Worm (Caenorhabditis elegans): ENCODE results near the gene haf-3.
"Not testable (repeated sequence)": the region's sequence is repeated elsewhere in the genome, so short reads cannot be mapped to it uniquely, and the experiment has no call there.

The haf-3 gene

DNA sequence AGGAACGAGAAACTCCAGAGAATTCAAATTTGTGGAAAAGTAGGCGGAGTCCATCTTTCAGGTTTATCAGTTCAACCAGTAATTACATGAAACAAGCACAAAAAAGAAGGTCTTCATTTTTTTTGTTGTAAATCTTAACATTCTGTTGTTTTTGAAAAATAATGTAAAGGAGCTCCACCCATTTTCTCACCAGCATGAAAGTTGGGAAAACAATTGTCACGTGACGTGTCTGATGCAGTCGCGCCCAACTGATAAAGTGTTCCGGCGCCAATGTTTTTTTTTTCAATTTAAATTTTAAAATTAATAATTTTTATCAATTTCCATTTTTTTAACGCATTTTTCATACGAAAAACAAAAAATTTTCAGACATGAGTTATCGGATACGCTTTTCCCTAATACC, 3.1 kb upstream of the haf-3 start, which contains the start of gene F57A10.4:
Gene F57A10.4 (plus strand): TSS at position 367 of the 400 bp plus-strand sequence.
- TF ChIP-seq dpl-1 (GFP tag; optimal IDR thresholded peaks at IDR 0.05) (no peak), efl-1 (optimal IDR thresholded peaks at IDR 0.05) (no peak), efl-1 (GFP tag; optimal IDR thresholded peaks at IDR 0.05 in 1 of 2) (peak in 1 of 2 experiments; percentile 81)

DNA sequence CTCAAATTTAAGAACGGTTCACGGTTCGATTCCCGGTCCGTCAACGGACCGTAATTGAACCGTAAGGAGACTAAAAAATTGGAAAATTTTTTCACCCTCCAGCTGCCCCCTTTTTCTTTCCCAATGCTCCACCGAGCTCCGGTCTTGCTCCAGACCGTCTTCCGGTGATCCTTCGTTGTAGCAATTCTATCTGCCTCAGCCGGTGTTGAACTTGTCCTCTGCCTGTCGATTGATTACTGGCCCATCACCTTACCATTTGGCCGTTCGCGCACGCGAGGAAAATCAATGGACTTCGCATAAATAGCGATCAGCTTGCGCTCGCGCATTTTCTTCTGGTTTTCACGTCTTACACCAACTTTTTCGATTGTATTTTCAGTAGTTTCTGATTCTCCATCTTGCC, 1.4 kb upstream of the haf-3 start:
- peak; percentile 17; the same call in 1 of the 2 replicates for TF ChIP-seq nhr-19 (GFP tag; conservative IDR thresholded peaks at IDR 0.05)

DNA sequence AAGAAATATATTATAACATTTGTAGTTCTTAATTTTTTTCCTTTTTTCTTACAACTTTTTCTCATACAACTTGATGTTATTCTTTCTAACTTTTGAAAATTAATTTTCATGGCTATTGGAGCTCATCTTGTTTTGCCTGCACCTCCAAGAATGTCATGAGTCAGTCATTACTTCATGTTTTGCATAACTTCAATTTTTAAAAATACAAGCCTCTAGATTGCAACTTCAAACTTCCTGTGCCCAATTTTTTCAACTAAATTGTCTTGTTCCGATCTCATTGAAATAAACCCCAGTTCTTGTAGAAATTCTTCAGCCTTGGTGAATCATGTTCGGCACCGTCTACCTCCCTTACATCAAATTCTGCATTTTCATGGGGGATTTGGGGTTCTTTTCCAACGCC, 7.5 kb downstream of the haf-3 start, which contains the start of gene str-9:
Gene str-9 (plus strand): TSS at position 301 of the 400 bp plus-strand sequence.
- TF ChIP-seq zag-1 (tag; optimal IDR thresholded peaks at IDR 0.05) (no peak), ceh-82 (tag; optimal IDR thresholded peaks at IDR 0.05) (no peak), egl-27 (tag; optimal IDR thresholded peaks at IDR 0.05) (no peak), skn-1 (tag; optimal IDR thresholded peaks at IDR 0.05) (no peak), sox-4 (tag; optimal IDR thresholded peaks at IDR 0.05) (no peak), nhr-47 (tag; optimal IDR thresholded peaks at IDR 0.05) (no peak), ztf-4 (tag; optimal IDR thresholded peaks at IDR 0.05) (no peak), Y116A8C.19 (tag; optimal IDR thresholded peaks at IDR 0.05; ENCODE audit: borderline replicate concordance) (no peak)

DNA sequence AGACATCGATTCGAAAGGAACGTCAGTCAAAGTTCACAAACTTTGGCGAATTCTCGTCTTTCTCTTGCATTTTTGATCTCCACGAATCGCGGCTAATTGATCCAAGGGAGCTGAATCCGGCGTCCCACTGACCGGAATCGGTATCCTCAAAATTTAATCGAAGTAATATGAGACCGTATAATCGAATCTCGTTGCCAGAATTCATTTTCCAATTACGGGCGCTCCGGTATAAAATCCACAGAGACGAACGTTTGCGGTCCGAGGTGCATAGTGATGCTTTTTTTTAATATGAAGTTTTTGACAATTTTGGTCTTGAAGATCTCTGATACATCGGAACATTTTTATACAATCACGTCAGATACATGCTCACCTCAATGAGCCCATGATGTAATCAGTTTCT, 8.3 kb downstream of the haf-3 start:
- TF ChIP-seq grh-1 (GFP tag; IDR thresholded peaks at IDR 0.05): no peak
- TF ChIP-seq efl-1 (optimal IDR thresholded peaks at IDR 0.05): no peak
- no peak for TF ChIP-seq efl-1 (GFP tag; optimal IDR thresholded peaks at IDR 0.05 in 1 of 2)
- TF ChIP-seq lir-3 (tag; optimal IDR thresholded peaks at IDR 0.05; ENCODE audit: poor library complexity): no peak
- TF ChIP-seq tlp-1 (tag; optimal IDR thresholded peaks at IDR 0.05): no peak
- TF ChIP-seq C04F5.9 (tag; optimal IDR thresholded peaks at IDR 0.05): no peak
- no peak for TF ChIP-seq mep-1 (tag; optimal IDR thresholded peaks at IDR 0.05)
- no peak for TF ChIP-seq nhr-28 (tag; optimal IDR thresholded peaks at IDR 0.05)

DNA sequence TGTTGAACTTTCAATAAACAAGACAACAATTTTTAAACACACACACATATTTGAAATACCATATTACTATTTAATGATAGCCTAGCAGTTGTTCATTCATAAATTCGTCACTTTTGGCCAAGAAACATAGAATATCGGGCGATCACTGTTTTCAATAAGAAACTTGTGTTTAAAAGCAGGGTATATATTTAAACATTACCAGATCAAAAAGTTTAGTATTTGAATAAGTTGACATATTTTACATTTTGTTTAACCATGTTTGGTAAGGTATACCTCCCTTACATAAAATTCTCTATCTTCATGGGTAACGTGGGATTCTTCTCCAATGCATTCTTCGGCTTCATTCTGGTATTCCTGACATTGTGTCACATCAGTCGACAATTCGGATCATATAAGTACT, 11.2 kb downstream of the haf-3 start, which contains the start of gene str-8:
Gene str-8 (plus strand): TSS at position 301 of the 400 bp plus-strand sequence.
- not testable (repeated sequence) for TF ChIP-seq blmp-1, tlp-1, ztf-4 (tag; optimal IDR thresholded peaks at IDR 0.05)

DNA sequence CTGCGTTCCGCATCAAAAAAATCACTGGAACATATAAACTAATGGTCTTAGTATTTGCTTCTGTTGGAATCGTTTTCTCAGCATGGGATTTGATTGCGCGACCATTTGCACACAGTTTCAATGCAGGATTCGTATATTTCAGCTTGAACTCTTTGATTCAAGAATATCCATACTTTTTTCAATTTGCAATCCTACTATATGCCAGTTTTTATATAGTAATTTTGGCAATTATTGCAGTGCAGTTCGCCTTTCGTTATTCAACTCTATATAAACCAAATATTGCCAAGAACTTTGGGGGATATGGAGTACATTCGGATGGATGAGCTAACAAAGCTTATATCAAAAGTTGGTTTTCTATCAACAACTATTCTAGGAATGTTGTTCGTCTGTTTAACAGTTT, 13.0 kb downstream of the haf-3 start, which contains the start of gene str-5:
Gene str-5 (plus strand): TSS at position 301 of the 400 bp plus-strand sequence.
- TF ChIP-seq isw-1 (GFP tag; IDR thresholded peaks at IDR 0.05); hlh-17 (GFP tag; optimal IDR thresholded peaks at IDR 0.05; ENCODE audit: borderline replicate concordance); dpl-1 (GFP tag; optimal IDR thresholded peaks at IDR 0.05): not testable (repeated sequence)

DNA sequence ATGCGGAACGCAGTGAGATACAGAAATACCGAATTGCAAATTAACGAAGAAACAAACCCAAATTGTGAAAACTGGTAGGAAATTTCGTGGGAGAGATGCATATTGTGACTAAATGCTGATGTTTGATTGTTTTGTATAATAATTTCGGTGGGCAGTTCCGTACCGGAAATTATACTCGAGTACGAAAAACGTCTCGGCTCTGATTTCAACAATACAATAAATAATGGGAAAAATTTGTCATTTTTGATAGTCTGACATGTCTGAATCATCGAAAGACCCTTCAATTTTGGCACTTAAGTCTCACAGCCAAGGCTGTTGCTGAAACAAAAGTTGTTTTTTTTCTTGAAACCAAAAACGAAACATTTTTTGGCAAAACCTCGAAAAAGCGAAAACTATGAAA, 13.9 kb downstream of the haf-3 start, which contains the start of gene str-43:
Gene str-43 (minus strand): TSS at position 101 of the 400 bp plus-strand sequence.
- no peak for TF ChIP-seq pag-3 (tag; optimal IDR thresholded peaks at IDR 0.05; ENCODE audit: borderline replicate concordance, insufficient read depth)
- no peak for TF ChIP-seq mdl-1 (tag; optimal IDR thresholded peaks at IDR 0.05)
- no peak for TF ChIP-seq ceh-63 (GFP tag; optimal IDR thresholded peaks at IDR 0.05)
- TF ChIP-seq C04F5.9 (tag; optimal IDR thresholded peaks at IDR 0.05): no peak
- no peak for TF ChIP-seq nhr-28 (tag; optimal IDR thresholded peaks at IDR 0.05)
- no peak for TF ChIP-seq unc-62 (GFP tag; optimal IDR thresholded peaks at IDR 0.05)
- no peak for TF ChIP-seq alr-1 (tag; optimal IDR thresholded peaks at IDR 0.05; ENCODE audit: borderline replicate concordance)
- no peak for TF ChIP-seq snpc-4 (tag; optimal IDR thresholded peaks at IDR 0.05)
- no peak for TF ChIP-seq nhr-19 (GFP tag; conservative IDR thresholded peaks at IDR 0.05)
- no peak for TF ChIP-seq nhr-11 (tag; optimal IDR thresholded peaks at IDR 0.05)
- no peak for TF ChIP-seq nhr-84 (tag; optimal IDR thresholded peaks at IDR 0.05)
- no peak for TF ChIP-seq sox-4 (tag; optimal IDR thresholded peaks at IDR 0.05)
- no peak for TF ChIP-seq ceh-88 (GFP tag; IDR thresholded peaks at IDR 0.05)
- no peak for TF ChIP-seq lin-39 (tag; optimal IDR thresholded peaks at IDR 0.05)
- TF ChIP-seq lin-15B (tag; optimal IDR thresholded peaks at IDR 0.05): no peak
- no peak for TF ChIP-seq nhr-47 (tag; optimal IDR thresholded peaks at IDR 0.05)
- TF ChIP-seq jun-1 (tag; optimal IDR thresholded peaks at IDR 0.05): no peak
- no peak for TF ChIP-seq xbp-1 (tag; optimal IDR thresholded peaks at IDR 0.05)
